Worm (Caenorhabditis elegans): ENCODE measurements around the gene B0035.18.
"Not testable (repeated sequence)": the region's sequence is repeated elsewhere in the genome, so short reads cannot be mapped to it uniquely, and the experiment has no call there.

Gene B0035.18

ce11 chrIV:11317119-11317518, 3.0 kb upstream of the B0035.18 start, which contains the start of gene gspd-1:
gspd-1 (plus strand) TSS chrIV:11317419.
- no peak for TF ChIP-seq zag-1 (tag; optimal IDR thresholded peaks at IDR 0.05)
- no peak for TF ChIP-seq fkh-2 (tag; optimal IDR thresholded peaks at IDR 0.05)
- no peak for TF ChIP-seq mml-1 (tag; optimal IDR thresholded peaks at IDR 0.05)
- no peak for TF ChIP-seq nfya-1 (tag; optimal IDR thresholded peaks at IDR 0.05; ENCODE audit: insufficient read depth)
- no peak for TF ChIP-seq ceh-16 (tag; optimal IDR thresholded peaks at IDR 0.05)

- no peak for TF ChIP-seq ceh-28 (tag; optimal IDR thresholded peaks at IDR 0.05)
- TF ChIP-seq nhr-28 (tag; optimal IDR thresholded peaks at IDR 0.05), result no peak
- TF ChIP-seq pqm-1 (tag; optimal IDR thresholded peaks at IDR 0.05), result no peak
- TF ChIP-seq ama-1 (optimal IDR thresholded peaks at IDR 0.05), result no peak
- TF ChIP-seq lin-39 (tag; optimal IDR thresholded peaks at IDR 0.05), result no peak
- TF ChIP-seq sea-2 (GFP tag; optimal IDR thresholded peaks at IDR 0.05), result no peak
- no peak for TF ChIP-seq aly-2 (tag; optimal IDR thresholded peaks at IDR 0.05)
- TF ChIP-seq ztf-4 (tag; optimal IDR thresholded peaks at IDR 0.05), result no peak
- no peak for TF ChIP-seq nhr-77 (tag; optimal IDR thresholded peaks at IDR 0.05)
- no peak for TF ChIP-seq nhr-67 (tag; optimal IDR thresholded peaks at IDR 0.05)
- no peak for TF ChIP-seq nfya-1 (tag; optimal IDR thresholded peaks at IDR 0.05; ENCODE audit: insufficient read depth)
- no peak for TF ChIP-seq ceh-82 (tag; optimal IDR thresholded peaks at IDR 0.05)
- TF ChIP-seq fkh-2 (tag; optimal IDR thresholded peaks at IDR 0.05), result no peak
- TF ChIP-seq lin-15B (tag; optimal IDR thresholded peaks at IDR 0.05), result no peak
- TF ChIP-seq snpc-4 (tag; optimal IDR thresholded peaks at IDR 0.05), result no peak
Observed at ce11 chrIV:11320500-11320899, 388 bp downstream of the B0035.18 start, which contains the start of gene edg-1. edg-1 (plus strand) TSS chrIV:11320800.

ce11 chrIV:11323666-11324065, 3.6 kb downstream of the B0035.18 start:
- TF ChIP-seq elt-3 (tag; optimal IDR thresholded peaks at IDR 0.05), result no peak
- TF ChIP-seq nhr-76 (tag; optimal IDR thresholded peaks at IDR 0.05), result no peak
- TF ChIP-seq fkh-10 (GFP tag; optimal IDR thresholded peaks at IDR 0.05), result no peak
- no peak for TF ChIP-seq nfya-1 (tag; optimal IDR thresholded peaks at IDR 0.05; ENCODE audit: insufficient read depth)
- TF ChIP-seq fkh-2 (tag; optimal IDR thresholded peaks at IDR 0.05), result no peak
- no peak for TF ChIP-seq ceh-9 (tag; optimal IDR thresholded peaks at IDR 0.05)
- no peak for TF ChIP-seq nhr-25 (tag; optimal IDR thresholded peaks at IDR 0.05)
- no peak for TF ChIP-seq nhr-77 (tag; optimal IDR thresholded peaks at IDR 0.05)
- no peak for TF ChIP-seq fos-1 (tag; optimal IDR thresholded peaks at IDR 0.05)
- no peak for TF ChIP-seq eor-1 (tag; optimal IDR thresholded peaks at IDR 0.05)
- TF ChIP-seq tbx-2 (tag; optimal IDR thresholded peaks at IDR 0.05), result no peak
- no peak for TF ChIP-seq lsy-12 (tag; optimal IDR thresholded peaks at IDR 0.05)
- no peak for TF ChIP-seq nhr-67 (tag; optimal IDR thresholded peaks at IDR 0.05)
- TF ChIP-seq lin-39 (tag; optimal IDR thresholded peaks at IDR 0.05), result no peak
- no peak for TF ChIP-seq nhr-43 (tag; optimal IDR thresholded peaks at IDR 0.05; ENCODE audit: poor library complexity, severe bottlenecking)
- no peak for TF ChIP-seq nhr-28 (tag; optimal IDR thresholded peaks at IDR 0.05)
- no peak for TF ChIP-seq skn-1 (tag; optimal IDR thresholded peaks at IDR 0.05)

- not testable (repeated sequence) for TF ChIP-seq tbx-2, egl-5, fkh-2 (tag; optimal IDR thresholded peaks at IDR 0.05)
Observed at ce11 chrIV:11324741-11325140, 4.6 kb downstream of the B0035.18 start, which contains the start of gene his-48. his-48 (plus strand) TSS chrIV:11324745.

- TF ChIP-seq nhr-28 (tag; optimal IDR thresholded peaks at IDR 0.05), result no peak
- no peak for TF ChIP-seq pqm-1 (tag; optimal IDR thresholded peaks at IDR 0.05)
- no peak for TF ChIP-seq fkh-10 (GFP tag; optimal IDR thresholded peaks at IDR 0.05)
- TF ChIP-seq mml-1 (tag; optimal IDR thresholded peaks at IDR 0.05), result no peak
- TF ChIP-seq elt-2 (tag; optimal IDR thresholded peaks at IDR 0.05), result no peak
- TF ChIP-seq fos-1 (tag; optimal IDR thresholded peaks at IDR 0.05), result no peak
- no peak for TF ChIP-seq egl-27 (tag; optimal IDR thresholded peaks at IDR 0.05)
- TF ChIP-seq ztf-4 (tag; optimal IDR thresholded peaks at IDR 0.05), result no peak
- no peak for TF ChIP-seq nhr-67 (tag; optimal IDR thresholded peaks at IDR 0.05)
- no peak for TF ChIP-seq elt-3 (tag; optimal IDR thresholded peaks at IDR 0.05)
- no peak for TF ChIP-seq mdl-1 (tag; optimal IDR thresholded peaks at IDR 0.05)
- no peak for TF ChIP-seq nhr-237 (tag; optimal IDR thresholded peaks at IDR 0.05)
- no peak for TF ChIP-seq ceh-16 (tag; optimal IDR thresholded peaks at IDR 0.05)
- TF ChIP-seq nhr-77 (tag; optimal IDR thresholded peaks at IDR 0.05), result no peak
- TF ChIP-seq unc-62 (GFP tag; optimal IDR thresholded peaks at IDR 0.05), result no peak
- TF ChIP-seq nhr-23 (tag; optimal IDR thresholded peaks at IDR 0.05), result no peak
Observed at ce11 chrIV:11326939-11327565, 6.9 kb downstream of the B0035.18 start, which contains the start of gene B0035.21. B0035.21 (plus strand) TSS chrIV:11327260.

All from whole organism, L3 larva.